Worm (Caenorhabditis elegans) whole organism, young adult: ENCODE results near the gene C53B7.3.

Source experiments
- F23B12.7 ChIP-seq: sonication (generic microtip); optimal IDR thresholded peaks from 2 replicates; lab custom pipeline; 2017; ENCODE audit warnings: missing genetic modification characterization, mild to moderate bottlenecking, missing compliant biosample characterization, antibody characterized with exemption, moderate library complexity; ENCODE audit not compliant: insufficient read depth
- F57C9.4 ChIP-seq: sonication (generic microtip); optimal IDR thresholded peaks from 2 replicates; lab custom pipeline; 2017; ENCODE audit warnings: mild to moderate bottlenecking, missing genetic modification characterization, missing compliant biosample characterization
- K12H6.12 ChIP-seq: fragments of 200-800 bp; sonication (Bioruptor generic); optimal IDR thresholded peaks from 2 replicates; lab custom pipeline; 2018; ENCODE audit warnings: mild to moderate bottlenecking, missing genetic modification characterization, missing compliant biosample characterization
- ZK185.1 ChIP-seq: sonication (generic microtip); optimal IDR thresholded peaks from 2 replicates; lab custom pipeline; 2016; ENCODE audit warnings: mild to moderate bottlenecking, missing genetic modification characterization, missing compliant biosample characterization; ENCODE audit not compliant: poor library complexity, severe bottlenecking
- ama-1 ChIP-seq, 3 experiments: fragments of 150-350 bp in 1 of 3; sonication (generic microtip) in 2 of 3; optimal IDR thresholded peaks; 2 replicates each; lab custom pipeline; 2014 to 2018; ENCODE audit warnings: missing biosample characterization in 2 of 3, missing genetic modification characterization in 2 of 3, missing genetic modification reagents in 2 of 3
- aptf-2 ChIP-seq: fragments of 200-800 bp; sonication (Bioruptor generic); conservative IDR thresholded peaks from 2 replicates; pipeline ENCODE4 v1.3.6; 2022; ENCODE audit warnings: missing genetic modification reagents, missing genetic modification characterization, missing compliant biosample characterization
- attf-5 ChIP-seq: fragments of 200-800 bp; sonication (Bioruptor generic); optimal IDR thresholded peaks from 2 replicates; lab custom pipeline; 2018; ENCODE audit warnings: mild to moderate bottlenecking, missing genetic modification characterization, missing compliant biosample characterization
- cebp-1 ChIP-seq, 2 experiments: fragments of 200-800 bp in 1 of 2; sonication (Bioruptor generic) in 1 of 2; sonication (generic microtip) in 1 of 2; IDR thresholded peaks in 1 of 2; optimal IDR thresholded peaks in 1 of 2; 2 replicates each; pipeline versions ENCODE4 v1.3.6 to Lab custom; 2017 to 2022; ENCODE audit warnings: missing compliant biosample characterization in 2 of 2, missing genetic modification characterization in 2 of 2, mild to moderate bottlenecking in 1 of 2, missing genetic modification reagents in 1 of 2, moderate library complexity in 1 of 2
- ceh-79 ChIP-seq: sonication (generic microtip); optimal IDR thresholded peaks from 2 replicates; lab custom pipeline; 2017; ENCODE audit warnings: mild to moderate bottlenecking, missing genetic modification characterization, missing compliant biosample characterization
- dox-1 ChIP-seq: fragments of 200-800 bp; sonication (Bioruptor generic); IDR thresholded peaks from 2 replicates; pipeline ENCODE4 v1.3.6; 2022; ENCODE audit warnings: missing genetic modification reagents, missing genetic modification characterization, missing compliant biosample characterization
- dpff-1 ChIP-seq: sonication (generic microtip); optimal IDR thresholded peaks from 2 replicates; lab custom pipeline; 2017; ENCODE audit warnings: mild to moderate bottlenecking, missing genetic modification characterization, missing compliant biosample characterization
- egl-18 ChIP-seq: fragments of 200-800 bp; sonication (Bioruptor generic); IDR thresholded peaks from 2 replicates; pipeline ENCODE4 v1.3.6; 2022; ENCODE audit warnings: missing genetic modification reagents, missing genetic modification characterization, missing compliant biosample characterization
- ekl-4 ChIP-seq: fragments of 200-800 bp; sonication (Bioruptor generic); IDR thresholded peaks from 2 replicates; pipeline ENCODE4 v1.3.6; 2022; ENCODE audit warnings: missing genetic modification reagents, missing genetic modification characterization, missing compliant biosample characterization
- fkh-3 ChIP-seq: sonication (generic microtip); optimal IDR thresholded peaks from 2 replicates; lab custom pipeline; 2016; ENCODE audit warnings: mild to moderate bottlenecking, missing genetic modification characterization, missing compliant biosample characterization
- hmg-1.2 ChIP-seq: fragments of 200-800 bp; sonication (Bioruptor generic); IDR thresholded peaks from 2 replicates; pipeline ENCODE4 v1.3.6; 2022; ENCODE audit warnings: missing genetic modification reagents, missing genetic modification characterization, missing compliant biosample characterization
- lag-1 ChIP-seq: fragments of 200-800 bp; sonication (Bioruptor generic); IDR thresholded peaks from 2 replicates; pipeline ENCODE4 v1.3.6; 2022; ENCODE audit warnings: missing genetic modification reagents, missing genetic modification characterization, missing compliant biosample characterization
- lin-35 ChIP-seq, 3 experiments: fragments of 150-350 bp in 2 of 3; sonication (generic microtip) in 1 of 3; optimal IDR thresholded peaks; 2 replicates each; lab custom pipeline; 2014 to 2018; ENCODE audit warnings: missing biosample characterization in 3 of 3, missing genetic modification characterization in 3 of 3, missing genetic modification reagents in 3 of 3
- lin-40 ChIP-seq: sonication (generic microtip); optimal IDR thresholded peaks from 2 replicates; lab custom pipeline; 2016; ENCODE audit warnings: missing genetic modification characterization, mild to moderate bottlenecking, missing compliant biosample characterization, missing genotype, missing genetic modification reagents
- madf-10 ChIP-seq: sonication (generic microtip); optimal IDR thresholded peaks from 2 replicates; lab custom pipeline; 2016; ENCODE audit warnings: mild to moderate bottlenecking, missing genetic modification characterization, missing compliant biosample characterization
- mxl-1 ChIP-seq: sonication (generic microtip); optimal IDR thresholded peaks from 2 replicates; lab custom pipeline; 2016; ENCODE audit warnings: missing genetic modification characterization, missing compliant biosample characterization
- nfya-1 ChIP-seq: sonication (generic microtip); optimal IDR thresholded peaks from 2 replicates; lab custom pipeline; 2017; ENCODE audit warnings: antibody characterized with exemption, missing compliant biosample characterization, missing genetic modification characterization, borderline replicate concordance; ENCODE audit not compliant: insufficient read depth
- nfya-2 ChIP-seq: fragments of 200-800 bp; sonication (Bioruptor generic); IDR thresholded peaks from 2 replicates; pipeline ENCODE4 v1.3.6; 2022; ENCODE audit warnings: missing genetic modification reagents, missing genetic modification characterization, missing compliant biosample characterization
- nhr-80 ChIP-seq: sonication (generic microtip); optimal IDR thresholded peaks from 2 replicates; lab custom pipeline; 2016; ENCODE audit warnings: missing genetic modification characterization, missing compliant biosample characterization
- pbrm-1 ChIP-seq: fragments of 200-800 bp; sonication (Bioruptor generic); IDR thresholded peaks from 2 replicates; pipeline ENCODE4 v1.3.6; 2022; ENCODE audit warnings: missing genetic modification reagents, missing genetic modification characterization, missing compliant biosample characterization
- pha-4 ChIP-seq: fragments of 150-350 bp; sonication (generic microtip); optimal IDR thresholded peaks from 2 replicates; lab custom pipeline; 2014; ENCODE audit warnings: missing biosample characterization, missing genetic modification reagents, missing genetic modification characterization
- rcor-1 ChIP-seq: fragments of 200-800 bp; sonication (Bioruptor generic); IDR thresholded peaks from 2 replicates; pipeline ENCODE4 v1.3.6; 2022; ENCODE audit warnings: missing genetic modification reagents, missing genetic modification characterization, missing compliant biosample characterization
- snpc-4 ChIP-seq, 5 experiments: fragments of 150-350 bp in 1 of 5; sonication (generic microtip) in 4 of 5; optimal IDR thresholded peaks; 2 replicates each; lab custom pipeline; 2014 to 2018; ENCODE audit warnings: missing genetic modification characterization in 5 of 5, missing biosample characterization in 3 of 5, antibody characterized with exemption in 2 of 5, mild to moderate bottlenecking in 2 of 5, missing compliant biosample characterization in 2 of 5, missing genotype in 2 of 5, moderate library complexity in 2 of 5, missing genetic modification reagents in 1 of 5
- sptf-2 ChIP-seq: fragments of 200-800 bp; sonication (Bioruptor generic); optimal IDR thresholded peaks from 2 replicates; lab custom pipeline; 2018; ENCODE audit warnings: mild to moderate bottlenecking, missing genetic modification characterization, missing compliant biosample characterization
- tbx-9 ChIP-seq: sonication (generic microtip); optimal IDR thresholded peaks from 2 replicates; lab custom pipeline; 2016; ENCODE audit warnings: borderline replicate concordance, missing genetic modification characterization, inconsistent platforms, missing compliant biosample characterization
- tlf-1 ChIP-seq: fragments of 200-800 bp; sonication (Bioruptor generic); optimal IDR thresholded peaks from 2 replicates; lab custom pipeline; 2018; ENCODE audit warnings: mild to moderate bottlenecking, missing genetic modification characterization, missing compliant biosample characterization
- zfh-2 ChIP-seq: fragments of 200-800 bp; sonication (Bioruptor generic); conservative IDR thresholded peaks from 2 replicates; pipeline ENCODE4 v1.3.6; 2022; ENCODE audit warnings: missing genetic modification reagents, missing genetic modification characterization, missing compliant biosample characterization
- ztf-22 ChIP-seq: fragments of 200-800 bp; sonication (Bioruptor generic); optimal IDR thresholded peaks from 2 replicates; lab custom pipeline; 2018; ENCODE audit warnings: mild to moderate bottlenecking, missing genetic modification characterization, moderate library complexity, missing compliant biosample characterization
- ztf-25 ChIP-seq: fragments of 200-800 bp; sonication (Bioruptor generic); IDR thresholded peaks from 2 replicates; pipeline ENCODE4 v1.3.6; 2022; ENCODE audit warnings: missing genetic modification reagents, missing genetic modification characterization, missing compliant biosample characterization
- ztf-6 ChIP-seq: fragments of 200-800 bp; sonication (Bioruptor generic); IDR thresholded peaks from 2 replicates; pipeline ENCODE4 v1.3.6; 2022; ENCODE audit warnings: missing genetic modification reagents, missing genetic modification characterization, missing compliant biosample characterization

The C53B7.3 gene

DNA sequence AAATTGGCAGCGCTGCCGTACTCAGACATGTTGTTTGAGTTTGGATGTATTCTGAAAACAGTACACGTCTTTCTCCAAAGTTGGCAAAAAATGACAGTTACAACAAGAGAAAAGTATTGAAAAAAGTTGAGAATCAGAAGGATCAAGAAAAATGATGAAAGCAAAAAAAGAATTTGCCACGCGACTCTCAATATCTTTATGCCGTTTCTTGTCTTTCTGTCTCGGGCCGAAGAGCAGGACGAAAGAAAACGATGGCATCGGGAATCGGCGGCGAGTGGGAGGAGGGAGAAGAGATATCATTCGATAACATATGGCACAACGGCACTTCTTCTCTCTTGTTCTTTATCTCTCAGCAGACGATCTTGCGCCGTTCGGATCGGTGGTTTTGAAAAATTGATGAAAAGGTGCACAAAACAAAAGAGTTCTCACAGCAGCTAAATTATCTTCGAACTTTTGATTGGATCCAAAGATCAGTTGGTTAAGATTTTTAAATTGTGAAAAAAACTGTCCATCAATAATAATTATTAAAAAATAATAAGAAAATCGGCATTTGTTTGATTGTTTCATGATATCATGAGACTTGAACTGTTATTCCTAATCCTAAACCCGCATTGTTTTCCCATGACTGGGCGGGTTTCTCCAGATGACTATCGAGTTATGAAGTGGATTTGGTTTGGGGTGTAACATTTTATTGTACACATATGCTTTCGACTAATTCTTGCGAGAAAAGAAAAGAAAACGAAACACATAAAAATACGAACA is 21.2 kb upstream of the C53B7.3 start, which contains the start of gene gei-15:
Gene gei-15 (minus strand): TSS at position 51 of the 762 bp plus-strand sequence.
- no peak for TF ChIP-seq ama-1 (optimal IDR thresholded peaks at IDR 0.05; lab: Kevin White, UChicago)
- TF ChIP-seq ama-1 (GFP tag; optimal IDR thresholded peaks at IDR 0.05; lab: Kevin White, UChicago), result no peak
- TF ChIP-seq zfh-2 (GFP tag; lab: Robert Waterston, UW), result 0 out of 2 replicates have a peak, but pooled peaks have one; percentile 37
- TF ChIP-seq, all 124 proteins: peak for 1

DNA sequence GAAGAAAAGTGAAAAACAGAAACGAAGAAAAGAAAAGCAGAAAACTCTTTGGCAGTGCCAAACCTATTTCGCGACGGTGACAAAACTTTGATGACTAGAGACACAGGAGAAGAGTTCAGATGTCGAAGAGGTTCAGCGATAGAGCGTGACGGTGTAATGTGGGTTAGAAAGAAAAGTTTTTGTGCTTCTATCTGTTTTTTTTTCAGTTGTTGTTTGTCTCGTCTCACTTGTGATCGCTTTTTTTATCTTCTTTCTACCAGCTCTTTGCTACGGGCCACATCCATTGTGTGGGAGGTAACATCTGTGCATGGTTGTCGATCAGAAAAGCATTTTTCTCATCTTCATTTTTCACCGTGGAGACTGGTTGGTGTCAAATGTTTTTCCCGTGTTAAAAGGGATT is 18.7 kb upstream of the C53B7.3 start, which contains the start of gene F41B4.1:
Gene F41B4.1 (minus strand): TSS at position 23 of the 400 bp plus-strand sequence.
- no peak for TF ChIP-seq tlf-1
- TF ChIP-seq K12H6.12 (tag; lab: Kevin White, UChicago), result peak; percentile 7

DNA sequence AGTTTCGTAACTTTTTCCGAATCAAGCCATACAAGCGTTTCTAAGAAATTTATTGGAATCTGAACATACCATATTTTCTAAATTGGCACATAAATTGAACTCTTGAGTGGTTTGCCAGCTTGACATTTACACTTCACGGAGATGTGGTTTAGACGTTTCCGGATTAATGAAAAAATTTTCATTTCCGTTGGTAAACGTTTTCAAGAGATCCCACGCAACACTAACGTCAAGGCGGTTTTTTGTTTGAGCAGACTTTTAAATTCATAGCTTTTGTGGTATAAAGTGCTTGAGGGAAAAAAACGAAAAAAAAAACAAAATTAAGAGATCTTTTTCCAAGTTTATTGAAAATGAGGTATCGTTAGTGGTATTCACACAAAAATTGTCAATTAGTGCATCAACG is 9.4 kb upstream of the C53B7.3 start, which contains the start of gene F41B4.2:
Gene F41B4.2 (minus strand): TSS at position 101 of the 400 bp plus-strand sequence.
- no peak for TF ChIP-seq tbx-9
- no peak for TF ChIP-seq lag-1 (GFP tag; lab: Robert Waterston, UW)
- TF ChIP-seq pbrm-1 (GFP tag; lab: Robert Waterston, UW), result no peak
- no peak for TF ChIP-seq ceh-79 (tag; lab: Kevin White, UChicago)
- no peak for TF ChIP-seq mxl-1

DNA sequence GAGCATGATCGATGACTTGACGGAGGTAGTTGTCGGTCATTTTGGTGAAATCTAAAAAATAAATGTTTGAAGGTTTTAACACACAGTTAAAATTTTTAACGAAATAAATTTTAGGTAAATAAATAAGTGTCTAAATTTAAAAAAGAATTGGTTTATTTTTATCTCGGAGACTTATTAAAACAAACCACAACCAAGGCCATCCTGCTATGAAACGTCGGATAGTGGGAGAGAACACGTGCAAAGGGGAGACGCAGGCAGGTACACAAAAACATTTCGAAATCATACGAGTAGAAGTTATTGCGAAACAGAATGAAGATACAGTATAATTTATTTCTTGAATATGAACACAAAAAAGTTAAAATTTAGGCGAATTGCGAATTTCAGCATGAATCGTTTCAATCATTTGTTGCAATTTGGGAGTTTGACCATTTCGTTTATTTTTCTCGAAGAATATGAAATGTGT is 8.5 kb upstream of the C53B7.3 start, which contains the start of gene F41B4.3:
Gene F41B4.3 (minus strand): TSS at position 51 of the 463 bp plus-strand sequence.
- peak; percentile 72 for TF ChIP-seq hmg-1.2 (GFP tag; lab: Robert Waterston, UW)
- no peak for TF ChIP-seq sptf-2 (GFP tag; lab: Kevin White, UChicago)
- peak; percentile 85 for TF ChIP-seq cebp-1 (GFP tag; IDR thresholded peaks at IDR 0.05; lab: Robert Waterston, UW)
- TF ChIP-seq cebp-1 (tag; optimal IDR thresholded peaks at IDR 0.05; lab: Kevin White, UChicago), result peak; percentile 96

DNA sequence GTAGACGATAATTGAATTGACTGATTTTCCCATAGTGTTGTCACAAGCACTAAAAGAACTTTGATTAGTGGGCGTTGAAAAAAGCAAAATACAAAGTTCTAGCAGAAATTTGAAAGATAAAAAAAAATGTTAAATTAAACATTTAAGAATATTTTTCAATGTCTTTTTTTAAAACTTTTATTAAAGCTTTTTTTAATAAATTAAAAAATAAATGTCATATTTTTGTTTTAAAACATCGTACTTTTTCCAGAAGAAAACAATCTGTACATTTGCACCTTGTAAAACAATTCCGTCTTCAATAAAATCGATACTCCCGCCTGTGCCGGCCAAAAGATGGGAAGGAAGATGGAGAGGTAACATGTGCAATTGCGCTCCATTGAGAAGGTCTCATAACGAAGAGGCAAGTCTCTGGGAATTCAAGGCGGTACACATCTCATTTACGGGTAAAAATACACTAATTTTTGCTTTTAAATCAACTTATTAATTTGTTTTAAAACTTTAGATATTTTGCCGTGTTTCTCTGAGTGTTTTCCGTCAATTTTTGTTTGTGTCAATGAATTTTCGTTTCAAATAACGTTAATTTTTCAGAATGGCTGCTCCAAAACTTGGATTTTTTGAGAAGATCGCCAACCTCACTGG is 3.8 kb upstream of the C53B7.3 start, which contains the start of the genes glr-6 and asg-2:
Gene glr-6 (minus strand): TSS at position 51 of the 639 bp plus-strand sequence.
Gene asg-2 (plus strand): TSS at position 589 of the 639 bp plus-strand sequence.
- peak; percentile 75 for TF ChIP-seq attf-5
- no peak for TF ChIP-seq fkh-3 (tag; lab: Kevin White, UChicago)
- TF ChIP-seq lin-35 (GFP tag; optimal IDR thresholded peaks at IDR 0.05; lab: Kevin White, UChicago), result peak in 1 of 3 experiments; percentile 44
- TF ChIP-seq rcor-1 (GFP tag; lab: Robert Waterston, UW), result peak; percentile 61
- TF ChIP-seq pbrm-1 (GFP tag; lab: Robert Waterston, UW), result 0 out of 2 replicates have a peak, but pooled peaks have one; percentile 13
- peak; percentile 66 for TF ChIP-seq lin-40 (tag; lab: Kevin White, UChicago)
- TF ChIP-seq K12H6.12 (tag; lab: Kevin White, UChicago), result peak; percentile 60
- no peak for TF ChIP-seq F57C9.4 (tag; lab: Kevin White, UChicago)
- TF ChIP-seq hmg-1.2 (GFP tag; lab: Robert Waterston, UW), result 0 out of 2 replicates have a peak, but pooled peaks have one; percentile 19
- TF ChIP-seq ZK185.1 (tag; lab: Kevin White, UChicago), result peak; percentile 66
- no peak for TF ChIP-seq ztf-6
- TF ChIP-seq nfya-1 (tag; lab: Kevin White, UChicago), result no peak
- TF ChIP-seq dox-1 (GFP tag; lab: Robert Waterston, UW), result no peak; the same call in 1 of the 2 replicates
- no peak for TF ChIP-seq ztf-22 (GFP tag; lab: Kevin White, UChicago)
- peak; percentile 69 for TF ChIP-seq nhr-80
- TF ChIP-seq nfya-2 (GFP tag; lab: Robert Waterston, UW), result no peak
- no peak for TF ChIP-seq snpc-4 (GFP tag; optimal IDR thresholded peaks at IDR 0.05; lab: Kevin White, UChicago)
- TF ChIP-seq snpc-4 (tag; optimal IDR thresholded peaks at IDR 0.05; lab: Kevin White, UChicago), result peak in 1 of 4 experiments; percentile 8
- peak; percentile 7 for TF ChIP-seq pha-4 (tag; lab: Kevin White, UChicago)
- TF ChIP-seq cebp-1 (GFP tag; IDR thresholded peaks at IDR 0.05; lab: Robert Waterston, UW), result no peak
- TF ChIP-seq cebp-1 (tag; optimal IDR thresholded peaks at IDR 0.05; lab: Kevin White, UChicago), result peak; percentile 64
- TF ChIP-seq dpff-1, result no peak
- no peak for TF ChIP-seq ekl-4 (GFP tag; lab: Robert Waterston, UW)
- no peak for TF ChIP-seq egl-18 (GFP tag; lab: Robert Waterston, UW)
- TF ChIP-seq ztf-25 (GFP tag; lab: Robert Waterston, UW), result no peak
- peak; percentile 67; the same call in 1 of the 2 replicates for TF ChIP-seq aptf-2
- peak; percentile 50 for TF ChIP-seq F23B12.7
- peak; percentile 40 for TF ChIP-seq madf-10 (tag; lab: Kevin White, UChicago)
